Fruit fly (Drosophila melanogaster): ENCODE results near the gene CG12099.

The CG12099 gene

dm6 chr3L:1568225-1569161 is 10.2 kb upstream of the CG12099 start, which contains the start of gene CG7879 (continued):
- TF ChIP-seq CG31388 (GFP tag; optimal IDR thresholded peaks at IDR 0.05), result no peak
- TF ChIP-seq CG12236 (GFP tag; optimal IDR thresholded peaks at IDR 0.05), result no peak
- TF ChIP-seq CG10321 (GFP tag; IDR thresholded peaks at IDR 0.05), result no peak
- TF ChIP-seq Nf-YB (GFP tag; optimal IDR thresholded peaks at IDR 0.05), result no peak
- TF ChIP-seq GATAe (GFP tag; conservative IDR thresholded peaks at IDR 0.05), result no peak
- no peak for TF ChIP-seq HLH3B (GFP tag; IDR thresholded peaks at IDR 0.05)
- TF ChIP-seq tgo (GFP tag; IDR thresholded peaks at IDR 0.05), result peak; percentile 53; the same call in 2 of the 3 replicates
- TF ChIP-seq MTF-1 (GFP tag; optimal IDR thresholded peaks at IDR 0.05; ENCODE audit: borderline replicate concordance), result no peak
- TF ChIP-seq bowl (GFP tag; IDR thresholded peaks at IDR 0.05), result no peak
- TF ChIP-seq Lim3 (GFP tag; IDR thresholded peaks at IDR 0.05), result no peak
- TF ChIP-seq ems (GFP tag; optimal IDR thresholded peaks at IDR 0.05), result no peak
- TF ChIP-seq Hey (tag; optimal IDR thresholded peaks at IDR 0.05), result no peak
- TF ChIP-seq CG11247 (GFP tag; IDR thresholded peaks at IDR 0.05), result no peak
- TF ChIP-seq kay (GFP tag; optimal IDR thresholded peaks at IDR 0.05), result no peak
- TF ChIP-seq otp (GFP tag; IDR thresholded peaks at IDR 0.05), result 0 out of 3 replicates have a peak, but pooled peaks have one; percentile 16
- TF ChIP-seq E2f1 (GFP tag; IDR thresholded peaks at IDR 0.05), result no peak
- peak; percentile 66 for TF ChIP-seq CG9797 (GFP tag; optimal IDR thresholded peaks at IDR 0.05)
- TF ChIP-seq cas (GFP tag; IDR thresholded peaks at IDR 0.05), result no peak
- TF ChIP-seq CG1832 (GFP tag; optimal IDR thresholded peaks at IDR 0.05), result no peak
- no peak for TF ChIP-seq C15 (GFP tag; IDR thresholded peaks at IDR 0.05)
- TF ChIP-seq Dp (GFP tag; optimal IDR thresholded peaks at IDR 0.05), result no peak
- TF ChIP-seq pb (GFP tag; optimal IDR thresholded peaks at IDR 0.05), result no peak
- no peak for TF ChIP-seq slp2 (GFP tag; optimal IDR thresholded peaks at IDR 0.05)
- no peak for TF ChIP-seq CG18011 (GFP tag; optimal IDR thresholded peaks at IDR 0.05)
- TF ChIP-seq Ets97D (GFP tag; optimal IDR thresholded peaks at IDR 0.05), result peak; percentile 28
- TF ChIP-seq Elba2 (GFP tag; optimal IDR thresholded peaks at IDR 0.05), result no peak
- no peak for TF ChIP-seq CG5245 (GFP tag; optimal IDR thresholded peaks at IDR 0.05)
- no peak for TF ChIP-seq luna (GFP tag; optimal IDR thresholded peaks at IDR 0.05)
- no peak for TF ChIP-seq hb (GFP tag; IDR thresholded peaks at IDR 0.05; ENCODE audit: partially characterized antibody)
- TF ChIP-seq onecut (GFP tag; IDR thresholded peaks at IDR 0.05), result 0 out of 2 replicates have a peak, but pooled peaks have one; percentile 5
- peak; percentile 22 for TF ChIP-seq CG13775 (GFP tag; optimal IDR thresholded peaks at IDR 0.05)
- no peak for TF ChIP-seq Bteb2 (GFP tag; optimal IDR thresholded peaks at IDR 0.05)
- TF ChIP-seq CG4854 (GFP tag; optimal IDR thresholded peaks at IDR 0.05), result no peak
- no peak for TF ChIP-seq NC2α (GFP tag; optimal IDR thresholded peaks at IDR 0.05)
- peak; percentile 98 for TF ChIP-seq MESR4 (GFP tag; optimal IDR thresholded peaks at IDR 0.05)
- TF ChIP-seq trh (GFP tag; optimal IDR thresholded peaks at IDR 0.05), result no peak
- TF ChIP-seq cg (GFP tag; optimal IDR thresholded peaks at IDR 0.05), result no peak
- no peak for TF ChIP-seq Antp (GFP tag; optimal IDR thresholded peaks at IDR 0.05)
- TF ChIP-seq Mrtf (GFP tag; IDR thresholded peaks at IDR 0.05), result no peak
- TF ChIP-seq mirr (GFP tag; optimal IDR thresholded peaks at IDR 0.05), result no peak
- no peak for TF ChIP-seq jumu (GFP tag; optimal IDR thresholded peaks at IDR 0.05)
- TF ChIP-seq Trl (optimal IDR thresholded peaks at IDR 0.05), result no peak
- no peak for TF ChIP-seq Trl (GFP tag; optimal IDR thresholded peaks at IDR 0.05)
- TF ChIP-seq CG14965 (GFP tag; optimal IDR thresholded peaks at IDR 0.05; ENCODE audit: borderline replicate concordance), result no peak
- no peak; the same call in 2 of the 3 replicates for TF ChIP-seq CG16813 (GFP tag; IDR thresholded peaks at IDR 0.05; ENCODE audit: partially characterized antibody)
- TF ChIP-seq CG2202 (tag; optimal IDR thresholded peaks at IDR 0.05), result no peak
- peak; percentile 29 for TF ChIP-seq zfh2 (GFP tag; optimal IDR thresholded peaks at IDR 0.05)
- TF ChIP-seq CG2116 (GFP tag; optimal IDR thresholded peaks at IDR 0.05), result no peak
- no peak for TF ChIP-seq Dip3 (GFP tag; optimal IDR thresholded peaks at IDR 0.05)
- peak; percentile 2 for TF ChIP-seq CG8944 (GFP tag; optimal IDR thresholded peaks at IDR 0.05)
